Worm (Caenorhabditis elegans) whole organism, mixed stage, embryonic: Measurements from ENCODE around the gene skn-1.

Experiments
- nhr-12 ChIP-seq: fragments of 150-350 bp; optimal IDR thresholded peaks from 2 replicates; lab custom pipeline; 2014; ENCODE audit warnings: missing biosample characterization, missing genetic modification characterization
- snpc-4 ChIP-seq: fragments of 150-350 bp; optimal IDR thresholded peaks from 2 replicates; lab custom pipeline; 2014; ENCODE audit warnings: missing biosample characterization, missing genetic modification characterization

- no peak for TF ChIP-seq nhr-12 (tag; lab: Kevin White, UChicago)
- TF ChIP-seq snpc-4 (tag; lab: Kevin White, UChicago): no peak
These were observed 52.8 kb downstream of the skn-1 start for ce11 chrIV:5607343-5607742.
